Fruit fly (Drosophila melanogaster): ENCODE measurements around the gene CG17267.

The CG17267 gene

DNA sequence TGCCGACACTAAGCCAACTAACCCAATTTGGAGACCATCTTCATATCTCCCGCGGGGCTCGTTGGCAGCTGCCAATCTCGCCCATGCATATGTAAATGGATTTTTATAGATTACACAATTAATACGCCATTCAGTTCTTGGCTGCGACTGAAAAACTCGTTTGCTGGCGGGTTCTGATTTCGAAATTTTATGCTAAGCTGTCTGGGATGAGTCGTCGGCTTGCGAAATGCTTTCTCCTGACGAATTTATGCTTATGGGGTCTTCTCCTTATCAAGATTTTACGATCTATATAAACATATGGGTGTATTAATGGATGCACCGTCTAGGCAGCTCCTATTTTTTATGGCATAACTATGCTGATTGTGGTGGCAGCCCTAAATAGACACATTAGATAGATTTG lies at the start of gene CG17267:
TSS of gene CG17267 (minus strand) at position 101 of the 400 bp plus-strand sequence.
- TF ChIP-seq lz (GFP tag; optimal IDR thresholded peaks at IDR 0.05) (no peak), Eip75B (GFP tag; optimal IDR thresholded peaks at IDR 0.05) (no peak), Hr38 (GFP tag; optimal IDR thresholded peaks at IDR 0.05) (no peak), salr (GFP tag; optimal IDR thresholded peaks at IDR 0.05) (no peak), cyc (GFP tag; optimal IDR thresholded peaks at IDR 0.05) (no peak), esn (GFP tag; optimal IDR thresholded peaks at IDR 0.05) (no peak), Smox (GFP tag; optimal IDR thresholded peaks at IDR 0.05) (no peak), CG8632 (GFP tag; optimal IDR thresholded peaks at IDR 0.05) (no peak), achi (GFP tag; optimal IDR thresholded peaks at IDR 0.05) (no peak), CG16779 (tag; optimal IDR thresholded peaks at IDR 0.05) (no peak), Lpt (GFP tag; optimal IDR thresholded peaks at IDR 0.05) (no peak), Met (GFP tag; optimal IDR thresholded peaks at IDR 0.05) (no peak), CG3919 (GFP tag; optimal IDR thresholded peaks at IDR 0.05) (no peak)

DNA sequence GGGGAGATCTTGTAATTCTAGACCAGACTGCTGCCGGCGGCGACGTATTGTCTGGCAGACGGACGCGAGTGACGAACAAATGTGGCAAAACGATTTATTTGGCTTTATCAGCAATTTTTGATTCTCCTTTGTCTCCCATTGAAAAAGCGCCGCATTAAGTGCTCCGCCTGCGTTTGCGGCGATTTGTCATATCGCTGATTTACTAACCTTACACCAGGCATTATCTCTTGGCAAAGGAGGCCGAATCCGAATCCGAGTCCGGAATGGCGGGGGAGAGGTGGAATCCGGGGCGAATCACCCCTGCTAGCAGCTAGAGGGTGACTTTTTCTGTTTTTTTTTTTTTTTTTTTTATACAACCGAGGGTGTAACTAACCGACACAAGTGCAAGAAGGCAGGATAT lies 49.7 kb upstream of the CG17267 start:
- TF ChIP-seq svp (GFP tag) (peak; percentile 98), Eip93F (GFP tag; optimal IDR thresholded peaks at IDR 0.05) (peak; percentile 29), Sox14 (GFP tag; optimal IDR thresholded peaks at IDR 0.05) (peak; percentile 53), Ets21C (GFP tag; optimal IDR thresholded peaks at IDR 0.05) (no peak), CG8119 (GFP tag; IDR thresholded peaks at IDR 0.05) (0 out of 3 replicates have a peak, but pooled peaks have one; percentile 21), CG6163 (GFP tag; IDR thresholded peaks at IDR 0.05) (no peak)

DNA sequence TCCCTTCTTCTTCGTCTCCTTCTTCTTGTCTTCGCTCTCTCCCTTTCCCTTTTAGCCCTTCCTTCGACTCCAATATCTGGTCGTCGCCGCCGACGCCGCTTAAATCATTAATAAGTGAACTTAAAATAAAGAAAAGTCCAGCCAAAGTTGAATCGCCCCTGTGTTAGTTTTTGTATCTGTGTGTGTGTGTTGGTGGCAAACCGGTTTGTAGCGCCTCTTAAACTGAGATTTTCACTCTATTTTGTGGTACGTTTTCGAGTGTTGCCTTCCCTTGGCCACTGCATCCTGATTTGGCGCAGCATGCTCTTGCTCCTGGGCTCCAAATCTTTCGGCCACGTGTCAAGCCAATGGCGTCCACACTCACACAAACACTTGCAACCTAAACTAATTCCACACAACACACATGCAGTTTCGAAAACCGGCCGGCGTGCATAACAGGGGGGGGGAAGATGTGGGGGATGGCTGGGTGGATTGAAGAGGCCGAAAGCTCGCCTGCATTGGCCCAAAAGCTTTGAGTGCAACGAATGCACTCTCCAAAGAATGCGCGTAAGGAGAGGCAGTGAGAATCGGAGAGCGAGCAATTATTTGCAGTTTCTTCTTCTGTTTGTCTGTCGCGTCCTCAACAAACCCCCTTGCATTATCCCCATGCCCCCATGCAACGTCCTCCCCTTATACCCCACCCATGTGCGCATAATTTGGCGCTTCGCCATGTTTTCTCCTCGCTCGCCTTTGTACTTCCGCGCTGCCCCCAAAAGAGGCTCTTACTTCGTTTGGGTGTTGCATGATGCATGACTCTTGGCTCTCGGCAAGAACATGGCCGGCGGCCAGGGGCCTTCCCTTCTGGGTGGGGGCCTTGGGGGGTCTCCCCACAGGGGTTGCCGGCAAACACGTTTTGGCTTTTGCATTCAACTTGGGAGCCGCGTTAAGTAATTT lies 45.8 kb upstream of the CG17267 start:
- no peak for TF ChIP-seq CG6792 (GFP tag; optimal IDR thresholded peaks at IDR 0.05)
- TF ChIP-seq CG6808 (GFP tag; optimal IDR thresholded peaks at IDR 0.05), result peak; percentile 14
- TF ChIP-seq Blimp-1 (GFP tag; optimal IDR thresholded peaks at IDR 0.05), result peak; percentile 67
- TF ChIP-seq CG31627 (GFP tag; optimal IDR thresholded peaks at IDR 0.05), result no peak
- no peak for TF ChIP-seq Eip93F (GFP tag; optimal IDR thresholded peaks at IDR 0.05)
- no peak for TF ChIP-seq fd59A (GFP tag; optimal IDR thresholded peaks at IDR 0.05)
- TF ChIP-seq ss (GFP tag; optimal IDR thresholded peaks at IDR 0.05), result peak; percentile 38 to 74
- peak; percentile 75; the same call in 2 of the 3 replicates for TF ChIP-seq eg (GFP tag; IDR thresholded peaks at IDR 0.05)
- TF ChIP-seq CG8319 (GFP tag; optimal IDR thresholded peaks at IDR 0.05), result no peak
- peak; percentile 58 for TF ChIP-seq vri (GFP tag; optimal IDR thresholded peaks at IDR 0.05)
- TF ChIP-seq CG15336 (GFP tag; IDR thresholded peaks at IDR 0.05), result peak; percentile 73; the same call in 1 of the 2 replicates
- TF ChIP-seq CG9139 (GFP tag; optimal IDR thresholded peaks at IDR 0.05), result peak; percentile 62
- peak; percentile 40 for TF ChIP-seq CG7368 (GFP tag; optimal IDR thresholded peaks at IDR 0.05)
- peak; percentile 40 to 56 for TF ChIP-seq salr (GFP tag; optimal IDR thresholded peaks at IDR 0.05)
- peak; percentile 26 for TF ChIP-seq Met (GFP tag; optimal IDR thresholded peaks at IDR 0.05)
- TF ChIP-seq Lpt (GFP tag; optimal IDR thresholded peaks at IDR 0.05), result peak; percentile 70
- no peak for TF ChIP-seq dac (GFP tag; optimal IDR thresholded peaks at IDR 0.05)
- TF ChIP-seq Sox102F (GFP tag; optimal IDR thresholded peaks at IDR 0.05), result no peak
- peak; percentile 60 for TF ChIP-seq CG16779 (tag; optimal IDR thresholded peaks at IDR 0.05)
- no peak for TF ChIP-seq Ets96B (tag; optimal IDR thresholded peaks at IDR 0.05)
- no peak for TF ChIP-seq CG10669 (GFP tag; optimal IDR thresholded peaks at IDR 0.05)
- no peak for TF ChIP-seq lz (GFP tag; optimal IDR thresholded peaks at IDR 0.05)
- TF ChIP-seq Eip75B (GFP tag; optimal IDR thresholded peaks at IDR 0.05), result no peak
- peak; percentile 50 for TF ChIP-seq svp (GFP tag)
- no peak for TF ChIP-seq acj6 (GFP tag; optimal IDR thresholded peaks at IDR 0.05)
- peak; percentile 39 for TF ChIP-seq CG3919 (GFP tag; optimal IDR thresholded peaks at IDR 0.05)
- TF ChIP-seq Hr4 (GFP tag; optimal IDR thresholded peaks at IDR 0.05), result no peak
- no peak for TF ChIP-seq OdsH (GFP tag; optimal IDR thresholded peaks at IDR 0.05)
- TF ChIP-seq CG11294 (GFP tag; IDR thresholded peaks at IDR 0.05), result peak; percentile 59; the same call in 1 of the 2 replicates
- TF ChIP-seq Eip78C (GFP tag), result peak; percentile 18
- no peak for TF ChIP-seq Smox (GFP tag; optimal IDR thresholded peaks at IDR 0.05)
- peak; percentile 23 for TF ChIP-seq CG3032 (tag; optimal IDR thresholded peaks at IDR 0.05)
- TF ChIP-seq CG6163 (GFP tag; IDR thresholded peaks at IDR 0.05), result peak; percentile 76
- no peak for TF ChIP-seq CG11902 (GFP tag; optimal IDR thresholded peaks at IDR 0.05)
- no peak for TF ChIP-seq Sox15 (GFP tag; optimal IDR thresholded peaks at IDR 0.05)
- TF ChIP-seq achi (GFP tag; optimal IDR thresholded peaks at IDR 0.05), result peak; percentile 44
- peak; percentile 5 for TF ChIP-seq CG1621 (tag; optimal IDR thresholded peaks at IDR 0.05)
- peak; percentile 27 for TF ChIP-seq net (GFP tag; optimal IDR thresholded peaks at IDR 0.05)

All from whole organism, prepupa.